Worm (Caenorhabditis elegans): ENCODE measurements around the gene znf-474.
A peak's percentile ranks its signal among the peaks of the same experiment; 100 is the strongest.

znf-474 gene

DNA sequence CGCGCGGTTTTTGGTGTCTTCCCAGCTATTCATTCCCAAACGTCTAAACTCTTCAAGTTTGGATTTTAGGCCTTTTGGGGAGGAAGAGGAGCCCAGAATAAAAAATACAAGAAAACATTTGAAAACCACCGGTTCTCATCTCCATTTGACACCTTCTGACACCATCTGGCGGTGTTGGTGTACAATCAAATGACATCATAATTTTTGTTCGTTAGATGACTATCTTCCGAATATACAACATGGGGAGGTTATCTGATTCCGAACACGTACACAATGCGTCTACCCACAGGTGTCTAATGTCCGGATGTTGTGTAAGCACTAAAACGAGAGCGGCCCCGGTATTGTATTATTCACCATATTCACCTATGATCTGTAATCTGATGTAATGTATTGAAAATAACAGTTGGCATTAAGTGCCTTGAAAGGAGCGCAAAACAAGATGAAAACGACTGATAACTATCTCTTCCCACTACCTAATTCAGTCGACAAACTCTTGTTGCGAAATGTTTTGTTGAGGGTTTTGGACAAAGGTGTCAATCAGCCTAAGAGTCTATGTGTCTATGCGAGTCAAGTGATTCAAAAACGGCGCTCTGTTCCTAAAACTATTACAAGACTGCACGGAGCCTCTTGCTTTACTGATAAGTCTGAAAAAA is 22.9 kb downstream of the znf-474 start:
- no peak for TF ChIP-seq hmg-20 (GFP tag; IDR thresholded peaks at IDR 0.05)
- no peak for TF ChIP-seq lag-1 (GFP tag; IDR thresholded peaks at IDR 0.05)
- no peak for TF ChIP-seq D2030.7 (GFP tag; IDR thresholded peaks at IDR 0.05)
- TF ChIP-seq athp-1 (tag; optimal IDR thresholded peaks at IDR 0.05): no peak
- TF ChIP-seq cebp-1 (GFP tag; IDR thresholded peaks at IDR 0.05): peak; percentile 93
- TF ChIP-seq cebp-1 (tag; optimal IDR thresholded peaks at IDR 0.05): peak; percentile 95
- TF ChIP-seq attf-6 (GFP tag; IDR thresholded peaks at IDR 0.05): no peak
- TF ChIP-seq madf-6 (GFP tag; IDR thresholded peaks at IDR 0.05): no peak
- no peak for TF ChIP-seq ekl-4 (GFP tag; IDR thresholded peaks at IDR 0.05)
- no peak for TF ChIP-seq rpc-1 (optimal IDR thresholded peaks at IDR 0.05)
- TF ChIP-seq rpc-1 (tag; optimal IDR thresholded peaks at IDR 0.05): no peak
- TF ChIP-seq nfyb-1 (GFP tag; IDR thresholded peaks at IDR 0.05): peak; percentile 68
- peak; percentile 33; the same call in 1 of the 2 replicates for TF ChIP-seq B0336.3 (GFP tag; IDR thresholded peaks at IDR 0.05)
- TF ChIP-seq dpl-1 (GFP tag; optimal IDR thresholded peaks at IDR 0.05): no peak
- no peak for TF ChIP-seq pbrm-1 (GFP tag; IDR thresholded peaks at IDR 0.05)
- no peak for TF ChIP-seq snpc-4 (GFP tag; optimal IDR thresholded peaks at IDR 0.05)
- no peak for TF ChIP-seq snpc-4 (tag; optimal IDR thresholded peaks at IDR 0.05)
- peak; percentile 43 to 56 for TF ChIP-seq let-607 (tag; optimal IDR thresholded peaks at IDR 0.05)
- TF ChIP-seq ztf-26 (tag; optimal IDR thresholded peaks at IDR 0.05): no peak
- TF ChIP-seq fkh-3 (tag; optimal IDR thresholded peaks at IDR 0.05): no peak
- peak; percentile 31 for TF ChIP-seq chd-7 (tag; optimal IDR thresholded peaks at IDR 0.05)
- TF ChIP-seq B0261.1 (tag; optimal IDR thresholded peaks at IDR 0.05): no peak
- no peak for TF ChIP-seq nfya-1 (tag; optimal IDR thresholded peaks at IDR 0.05; ENCODE audit: borderline replicate concordance, insufficient read depth)
- TF ChIP-seq ceh-40 (GFP tag; IDR thresholded peaks at IDR 0.05): no peak
- TF ChIP-seq rec-8 (tag; optimal IDR thresholded peaks at IDR 0.05): no peak
- TF ChIP-seq aptf-3 (GFP tag; IDR thresholded peaks at IDR 0.05): no peak
- peak; percentile 98 for TF ChIP-seq nhr-80 (tag; optimal IDR thresholded peaks at IDR 0.05)
- no peak for TF ChIP-seq nhr-27 (tag; optimal IDR thresholded peaks at IDR 0.05)
- no peak for TF ChIP-seq lin-54 (GFP tag; optimal IDR thresholded peaks at IDR 0.05)
- TF ChIP-seq F33H1.4 (GFP tag; IDR thresholded peaks at IDR 0.05): no peak
- no peak for TF ChIP-seq Y53G8AR.9 (GFP tag; conservative IDR thresholded peaks at IDR 0.05)
- TF ChIP-seq madf-8 (GFP tag; conservative IDR thresholded peaks at IDR 0.05): no peak
- TF ChIP-seq ztf-22 (GFP tag; optimal IDR thresholded peaks at IDR 0.05): peak; percentile 3
- TF ChIP-seq nhr-90 (tag; optimal IDR thresholded peaks at IDR 0.05): peak; percentile 60
- TF ChIP-seq F57C9.4 (tag; optimal IDR thresholded peaks at IDR 0.05): no peak
- TF ChIP-seq snpc-3.4 (tag; optimal IDR thresholded peaks at IDR 0.05): no peak
- no peak for TF ChIP-seq repo-1 (tag; optimal IDR thresholded peaks at IDR 0.05)
- peak; percentile 56; the same call in 1 of the 2 replicates for TF ChIP-seq dox-1 (GFP tag; IDR thresholded peaks at IDR 0.05)
- no peak for TF ChIP-seq attf-5 (GFP tag; optimal IDR thresholded peaks at IDR 0.05)
- TF ChIP-seq tbp1 (GFP tag; optimal IDR thresholded peaks at IDR 0.05): peak; percentile 14
- TF ChIP-seq ztf-6 (GFP tag; IDR thresholded peaks at IDR 0.05): no peak
- no peak for TF ChIP-seq mcd-1 (GFP tag; IDR thresholded peaks at IDR 0.05)
- TF ChIP-seq F22D6.2 (tag; optimal IDR thresholded peaks at IDR 0.05): no peak
- TF ChIP-seq unc-62 (GFP tag; optimal IDR thresholded peaks at IDR 0.05): peak; percentile 96
- TF ChIP-seq atf-7 (tag; optimal IDR thresholded peaks at IDR 0.05): peak; percentile 6
- TF ChIP-seq hsf-1 (GFP tag; IDR thresholded peaks at IDR 0.05): no peak
- TF ChIP-seq die-1 (tag; optimal IDR thresholded peaks at IDR 0.05): no peak
- no peak for TF ChIP-seq K12H6.12 (tag; optimal IDR thresholded peaks at IDR 0.05)
- no peak for TF ChIP-seq dpff-1 (tag; optimal IDR thresholded peaks at IDR 0.05)

Measured in whole organism, young adult.